Worm (Caenorhabditis elegans) whole organism, late embryonic: ENCODE data around the gene T10H4.4.

Experiments used
- C08G9.2 ChIP-seq: sonication (generic microtip); optimal IDR thresholded peaks from 2 replicates; lab custom pipeline; 2016; ENCODE audit warnings: mild to moderate bottlenecking, missing genetic modification characterization, moderate library complexity, missing compliant biosample characterization
- K02D7.2 ChIP-seq: sonication (generic microtip); optimal IDR thresholded peaks from 2 replicates; lab custom pipeline; 2017; ENCODE audit warnings: mild to moderate bottlenecking, missing genetic modification characterization, missing compliant biosample characterization
- K09A11.1 ChIP-seq: sonication (generic microtip); optimal IDR thresholded peaks from 2 replicates; lab custom pipeline; 2017; ENCODE audit warnings: antibody characterized with exemption, mild to moderate bottlenecking, missing genetic modification characterization, missing compliant biosample characterization; ENCODE audit not compliant: insufficient read depth
- Y22D7AL.16 ChIP-seq: sonication (generic microtip); optimal IDR thresholded peaks from 2 replicates; lab custom pipeline; 2016; ENCODE audit warnings: missing genetic modification characterization, missing compliant biosample characterization
- ceh-18 ChIP-seq: sonication (generic microtip); optimal IDR thresholded peaks from 2 replicates; lab custom pipeline; 2016; ENCODE audit warnings: missing genetic modification characterization, missing compliant biosample characterization
- ceh-2 ChIP-seq: sonication (generic microtip); optimal IDR thresholded peaks from 2 replicates; lab custom pipeline; 2016; ENCODE audit warnings: missing genotype, missing genetic modification characterization, missing compliant biosample characterization
- ceh-24 ChIP-seq: sonication (generic microtip); optimal IDR thresholded peaks from 2 replicates; lab custom pipeline; 2016; ENCODE audit warnings: mild to moderate bottlenecking, missing genetic modification characterization, missing compliant biosample characterization
- ceh-34 ChIP-seq: sonication (generic microtip); optimal IDR thresholded peaks from 2 replicates; lab custom pipeline; 2016; ENCODE audit warnings: mild to moderate bottlenecking, missing genetic modification characterization, missing compliant biosample characterization
- ceh-45 ChIP-seq: fragments of 200-800 bp; sonication (Bioruptor generic); IDR thresholded peaks from 2 replicates; pipeline ENCODE4 v1.3.6; 2022; ENCODE audit warnings: missing genetic modification reagents, missing genetic modification characterization, missing compliant biosample characterization
- ceh-48 ChIP-seq: sonication (generic microtip); optimal IDR thresholded peaks from 2 replicates; lab custom pipeline; 2016; ENCODE audit warnings: missing genetic modification characterization, inconsistent platforms, missing compliant biosample characterization
- dmd-4 ChIP-seq: sonication (generic microtip); optimal IDR thresholded peaks from 2 replicates; lab custom pipeline; 2016; ENCODE audit warnings: borderline replicate concordance, missing genetic modification characterization, missing compliant biosample characterization
- elt-2 ChIP-seq: sonication (generic microtip); optimal IDR thresholded peaks from 2 replicates; lab custom pipeline; 2016; ENCODE audit warnings: missing genetic modification reagents, missing genetic modification characterization, missing compliant biosample characterization
- elt-4 ChIP-seq: sonication (generic microtip); optimal IDR thresholded peaks from 2 replicates; lab custom pipeline; 2016; ENCODE audit warnings: missing genetic modification characterization, missing compliant biosample characterization
- ets-4 ChIP-seq: sonication (generic microtip); optimal IDR thresholded peaks from 2 replicates; lab custom pipeline; 2016; ENCODE audit warnings: missing genetic modification characterization, missing compliant biosample characterization
- eyg-1 ChIP-seq: sonication (generic microtip); optimal IDR thresholded peaks from 2 replicates; lab custom pipeline; 2016; ENCODE audit warnings: missing genotype, missing genetic modification characterization, missing compliant biosample characterization
- fkh-10 ChIP-seq: fragments of 150-350 bp; optimal IDR thresholded peaks from 2 replicates; lab custom pipeline; 2014; ENCODE audit warnings: missing biosample characterization, missing genetic modification reagents, missing genetic modification characterization
- fkh-6 ChIP-seq: sonication (generic microtip); optimal IDR thresholded peaks from 2 replicates; lab custom pipeline; 2016; ENCODE audit warnings: missing genetic modification characterization, missing compliant biosample characterization
- hlh-13 ChIP-seq: fragments of 200-800 bp; sonication (Bioruptor generic); optimal IDR thresholded peaks from 2 replicates; lab custom pipeline; 2018; ENCODE audit warnings: mild to moderate bottlenecking, missing genetic modification characterization, missing compliant biosample characterization
- hlh-6 ChIP-seq: sonication (generic microtip); optimal IDR thresholded peaks from 2 replicates; lab custom pipeline; 2016; ENCODE audit warnings: missing genotype, missing genetic modification characterization, missing compliant biosample characterization
- lin-11 ChIP-seq: fragments of 200-800 bp; sonication (Bioruptor generic); optimal IDR thresholded peaks from 2 replicates; lab custom pipeline; 2018; ENCODE audit warnings: mild to moderate bottlenecking, missing genetic modification characterization, missing compliant biosample characterization
- nfya-1 ChIP-seq: sonication (generic microtip); optimal IDR thresholded peaks from 2 replicates; lab custom pipeline; 2017; ENCODE audit warnings: missing genetic modification characterization, mild to moderate bottlenecking, missing compliant biosample characterization, antibody characterized with exemption, moderate library complexity
- nhr-232 ChIP-seq: sonication (generic microtip); optimal IDR thresholded peaks from 2 replicates; lab custom pipeline; 2016; ENCODE audit warnings: missing genetic modification characterization, missing compliant biosample characterization
- npax-4 ChIP-seq: sonication (generic microtip); optimal IDR thresholded peaks from 2 replicates; lab custom pipeline; 2016; ENCODE audit warnings: missing genetic modification characterization, missing compliant biosample characterization
- pat-9 ChIP-seq: fragments of 200-800 bp; sonication (Bioruptor generic); optimal IDR thresholded peaks from 2 replicates; lab custom pipeline; 2018; ENCODE audit warnings: mild to moderate bottlenecking, missing genetic modification characterization, moderate library complexity, missing compliant biosample characterization
- pax-1 ChIP-seq: fragments of 150-350 bp; optimal IDR thresholded peaks from 2 replicates; lab custom pipeline; 2014; ENCODE audit warnings: missing biosample characterization, missing genetic modification characterization
- pros-1 ChIP-seq: fragments of 150-350 bp; optimal IDR thresholded peaks from 2 replicates; lab custom pipeline; 2014; ENCODE audit warnings: missing biosample characterization, missing genetic modification reagents, missing genetic modification characterization
- rnt-1 ChIP-seq: sonication (generic microtip); optimal IDR thresholded peaks from 2 replicates; lab custom pipeline; 2016; ENCODE audit warnings: missing genetic modification characterization, missing compliant biosample characterization
- tbx-2 ChIP-seq: sonication (generic microtip); optimal IDR thresholded peaks from 2 replicates; lab custom pipeline; 2016; ENCODE audit warnings: missing genetic modification characterization, missing compliant biosample characterization
- tbx-7 ChIP-seq: sonication (generic microtip); optimal IDR thresholded peaks from 2 replicates; lab custom pipeline; 2016; ENCODE audit warnings: missing genotype, missing genetic modification characterization, missing compliant biosample characterization
- ttx-3 ChIP-seq: sonication (generic microtip); optimal IDR thresholded peaks from 2 replicates; lab custom pipeline; 2016; ENCODE audit warnings: missing genetic modification reagents, missing genetic modification characterization, missing compliant biosample characterization
- unc-3 ChIP-seq, 2 experiments: fragments of 200-800 bp in 1 of 2; sonication (Bioruptor generic) in 1 of 2; sonication (generic microtip) in 1 of 2; conservative IDR thresholded peaks in 1 of 2; optimal IDR thresholded peaks in 1 of 2; 2 replicates each; pipeline versions ENCODE4 v1.3.6 to Lab custom; 2016 to 2022; ENCODE audit warnings: missing compliant biosample characterization in 2 of 2, missing genetic modification characterization in 2 of 2, missing genetic modification reagents in 1 of 2
- unc-42 ChIP-seq: sonication (generic microtip); optimal IDR thresholded peaks from 2 replicates; lab custom pipeline; 2016; ENCODE audit warnings: missing genotype, missing genetic modification characterization, missing compliant biosample characterization
- unc-55 ChIP-seq: sonication (generic microtip); optimal IDR thresholded peaks from 2 replicates; lab custom pipeline; 2017; ENCODE audit warnings: missing biosample characterization, missing genetic modification reagents, missing genetic modification characterization
- unc-86 ChIP-seq: sonication (generic microtip); optimal IDR thresholded peaks from 2 replicates; lab custom pipeline; 2016; ENCODE audit warnings: missing genetic modification characterization, missing compliant biosample characterization

Gene T10H4.4

DNA sequence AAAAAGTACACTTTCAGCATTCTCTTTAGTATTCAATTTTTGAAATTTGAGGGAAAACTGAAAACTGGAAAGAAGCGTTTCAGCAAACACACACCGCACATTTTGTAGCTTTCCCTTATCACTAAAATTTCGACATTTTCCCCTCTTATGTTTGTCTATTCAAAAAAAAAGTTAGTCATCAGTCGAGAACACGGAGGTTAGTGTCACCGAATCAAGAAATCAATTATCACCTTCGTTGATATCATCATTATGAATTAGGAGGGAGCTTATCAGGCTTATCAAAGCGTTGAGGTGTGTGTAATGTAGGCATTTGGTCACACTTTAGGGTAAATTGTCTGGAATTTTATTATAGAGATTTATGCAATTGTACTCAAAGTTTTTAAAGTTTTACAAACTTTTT, 26.4 kb upstream of the T10H4.4 start, which contains the start of gene cpr-3:
TSS of gene cpr-3 (minus strand) at position 104 of the 400 bp plus-strand sequence.
- TF ChIP-seq elt-2 (tag; lab: Kevin White, UChicago) (peak; percentile 66), ceh-24 (no peak), ceh-34 (tag; lab: Kevin White, UChicago) (no peak), hlh-13 (GFP tag; lab: Kevin White, UChicago) (no peak)

DNA sequence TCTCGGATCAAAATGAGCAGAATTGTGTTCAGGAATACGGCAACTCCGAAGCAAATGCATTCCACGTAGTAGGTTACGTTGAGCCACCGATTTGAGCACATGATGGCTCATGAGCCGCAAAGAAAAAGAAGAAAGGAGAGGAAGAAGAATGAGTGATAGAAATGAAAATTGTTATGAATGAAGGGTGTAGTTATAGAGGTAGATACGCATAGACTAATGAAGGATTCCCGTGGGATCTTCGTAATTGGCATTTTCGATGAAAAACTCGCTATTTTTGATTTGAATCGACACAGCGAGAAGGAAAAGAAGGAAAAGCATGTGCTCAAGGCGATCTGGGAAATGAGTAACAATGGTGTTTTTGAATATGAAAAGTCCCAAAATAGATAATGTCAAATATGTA, 21.7 kb upstream of the T10H4.4 start, which contains the start of gene str-96:
TSS of gene str-96 (minus strand) at position 101 of the 400 bp plus-strand sequence.
- TF ChIP-seq nhr-232 (tag; lab: Kevin White, UChicago) (no peak), fkh-6 (tag; lab: Kevin White, UChicago) (no peak), rnt-1 (no peak), tbx-7 (tag; lab: Kevin White, UChicago) (no peak)

DNA sequence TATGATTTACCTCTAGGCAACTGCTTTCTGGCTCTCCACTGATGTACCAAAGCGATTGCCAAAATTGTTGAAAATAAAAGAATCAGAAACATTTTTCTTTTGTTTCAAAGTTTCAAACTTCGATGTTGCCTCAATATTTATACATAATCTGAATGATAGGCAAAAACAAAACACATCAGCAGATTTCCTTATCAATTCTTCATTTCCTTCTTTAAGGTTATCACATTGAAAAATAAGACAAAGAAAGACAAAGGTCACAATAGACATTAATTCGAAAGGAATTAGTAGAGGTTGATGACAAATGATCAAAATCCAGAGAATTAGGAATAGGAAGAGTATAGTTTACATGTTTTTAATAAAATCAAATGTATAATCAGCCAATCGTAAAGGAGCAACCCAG, 18.8 kb upstream of the T10H4.4 start, which contains the start of gene cyp-34A2:
TSS of gene cyp-34A2 (minus strand) at position 101 of the 400 bp plus-strand sequence.
- TF ChIP-seq hlh-6 (tag; lab: Kevin White, UChicago) (no peak), eyg-1 (tag; lab: Kevin White, UChicago) (no peak), K09A11.1 (tag; lab: Kevin White, UChicago) (no peak), unc-42 (tag; lab: Kevin White, UChicago) (no peak), unc-86 (tag; lab: Kevin White, UChicago) (no peak), ets-4 (no peak), fkh-10 (GFP tag; lab: Kevin White, UChicago) (no peak), C08G9.2 (tag; lab: Kevin White, UChicago) (no peak), ceh-45 (GFP tag; lab: Robert Waterston, UW) (no peak), K02D7.2 (no peak), ceh-18 (tag; lab: Kevin White, UChicago) (no peak), elt-4 (tag; lab: Kevin White, UChicago) (no peak), ceh-34 (tag; lab: Kevin White, UChicago) (no peak)

DNA sequence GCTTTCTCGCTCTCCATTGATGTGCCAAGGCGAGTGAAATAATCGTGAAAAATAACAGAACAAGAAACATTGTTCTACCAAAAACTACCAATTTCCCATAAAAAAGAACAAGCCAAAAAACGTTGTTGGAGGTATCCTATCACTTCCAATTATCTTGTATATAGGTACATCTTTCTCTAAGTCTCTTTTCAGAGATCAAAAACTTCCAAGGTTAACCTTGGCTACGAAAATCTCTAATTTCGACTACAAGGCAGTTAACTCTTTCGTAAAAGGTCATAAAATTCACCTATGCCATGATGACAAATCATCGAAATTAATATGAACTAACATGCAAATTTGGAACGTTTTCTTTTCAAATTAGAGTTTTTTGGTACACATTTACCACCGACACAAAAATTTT, 15.7 kb upstream of the T10H4.4 start, which contains the start of gene cyp-34A1:
TSS of gene cyp-34A1 (minus strand) at position 101 of the 400 bp plus-strand sequence.
- TF ChIP-seq dmd-4 = no peak
- no peak for TF ChIP-seq rnt-1

DNA sequence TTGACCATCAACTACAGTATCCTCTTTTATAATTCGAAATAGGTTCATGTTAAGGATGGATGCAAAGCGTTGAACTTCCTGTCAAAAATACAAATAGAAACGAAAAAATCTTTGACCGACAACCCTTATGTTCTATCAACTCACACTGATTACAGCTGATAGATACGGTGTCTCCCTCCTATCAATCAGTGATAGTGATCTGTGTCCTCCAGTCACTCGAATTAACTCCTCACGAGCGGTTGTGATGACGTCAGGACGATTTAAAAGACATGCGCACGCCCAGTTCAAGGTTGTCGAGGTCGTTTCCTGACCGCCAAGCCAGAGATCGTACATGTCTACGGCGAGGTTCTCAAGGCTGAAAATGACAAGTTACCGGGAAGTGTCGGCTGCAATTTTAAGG, 13.8 kb upstream of the T10H4.4 start:
- TF ChIP-seq elt-2 (tag; lab: Kevin White, UChicago) (peak; percentile 57), nfya-1 (tag; lab: Kevin White, UChicago) (no peak)

DNA sequence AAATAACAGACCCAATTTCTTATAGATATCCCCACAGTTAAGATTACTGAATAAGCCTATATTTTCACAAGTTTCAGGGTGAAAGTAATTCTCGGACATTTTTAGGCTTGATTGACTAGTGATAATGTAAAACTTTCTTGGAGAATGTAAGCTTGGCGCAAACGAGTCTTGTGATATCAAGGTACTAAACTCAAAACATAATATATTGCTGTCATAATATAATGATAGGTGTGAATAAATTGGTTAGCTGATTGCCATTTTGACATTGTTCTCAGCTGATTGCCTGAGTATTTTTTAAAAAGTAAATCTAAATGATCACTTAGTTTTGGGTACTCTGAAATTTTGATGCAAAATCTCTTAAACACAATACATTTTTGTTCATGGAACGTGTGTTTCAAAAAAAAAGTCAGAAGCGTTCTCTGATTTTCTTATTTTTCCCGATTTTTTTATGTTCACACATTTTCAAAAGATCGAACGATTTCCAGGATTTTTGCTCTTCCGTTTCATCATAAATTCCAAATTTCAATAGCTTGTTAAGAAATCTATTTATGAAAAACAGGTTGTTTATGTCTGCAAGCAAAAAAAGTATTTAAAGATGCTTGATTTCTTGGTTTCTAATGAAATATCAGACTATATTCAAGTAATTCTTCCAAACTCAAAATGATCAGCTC, 9.3 kb upstream of the T10H4.4 start, which contains the start of the genes srw-19 and srx-51:
TSS of gene srw-19 (minus strand) at position 101 of the 671 bp plus-strand sequence.
TSS of gene srx-51 (plus strand) at position 621 of the 671 bp plus-strand sequence.
- TF ChIP-seq pros-1 (tag; lab: Kevin White, UChicago) = no peak
- TF ChIP-seq ceh-48 (tag; lab: Kevin White, UChicago) = no peak
- no peak for TF ChIP-seq eyg-1 (tag; lab: Kevin White, UChicago)
- TF ChIP-seq tbx-2 (tag; lab: Kevin White, UChicago) = no peak
- TF ChIP-seq dmd-4 = no peak
- no peak for TF ChIP-seq nhr-232 (tag; lab: Kevin White, UChicago)
- no peak for TF ChIP-seq lin-11 (tag; lab: Kevin White, UChicago)
- TF ChIP-seq ceh-2 (tag; lab: Kevin White, UChicago) = no peak
- TF ChIP-seq unc-3 (GFP tag; conservative IDR thresholded peaks at IDR 0.05; lab: Robert Waterston, UW) = no peak
- TF ChIP-seq unc-3 (tag; optimal IDR thresholded peaks at IDR 0.05; lab: Kevin White, UChicago) = no peak
- no peak for TF ChIP-seq npax-4 (tag; lab: Kevin White, UChicago)
- no peak for TF ChIP-seq ttx-3
- no peak for TF ChIP-seq pat-9 (tag; lab: Kevin White, UChicago)
- no peak for TF ChIP-seq unc-55 (GFP tag; lab: Kevin White, UChicago)
- TF ChIP-seq Y22D7AL.16 = no peak
- TF ChIP-seq pax-1 (tag; lab: Kevin White, UChicago) = no peak
